Fruit fly (Drosophila melanogaster): Measurements from ENCODE around the gene Slimp.

Slimp gene

dm6 chr3R:24148838-24149237, at the start of gene Slimp:
TSS of gene Slimp (minus strand) at chr3R:24148967.
- TF ChIP-seq CG8478 (optimal IDR thresholded peaks at IDR 0.05), result no peak
- no peak for TF ChIP-seq CTCF (optimal IDR thresholded peaks at IDR 0.05)

dm6 chr3R:24193373-24193879, 44.7 kb upstream of the Slimp start, which contains the start of the genes SMC6 and CG6204:
TSS of gene SMC6 (minus strand) at chr3R:24193423.
TSS of gene CG6204 (plus strand) at chr3R:24193832.
- TF ChIP-seq CTCF (optimal IDR thresholded peaks at IDR 0.05), result no peak
- TF ChIP-seq CG8478 (optimal IDR thresholded peaks at IDR 0.05), result no peak

- TF ChIP-seq CTCF (optimal IDR thresholded peaks at IDR 0.05), result no peak
- no peak for TF ChIP-seq CG8478 (optimal IDR thresholded peaks at IDR 0.05)
These were observed 39.9 kb upstream of the Slimp start, which contains the start of gene CG5515 for dm6 chr3R:24188619-24189018. TSS of gene CG5515 (minus strand) at chr3R:24188896.

- TF ChIP-seq CTCF (optimal IDR thresholded peaks at IDR 0.05) (no peak), CG8478 (optimal IDR thresholded peaks at IDR 0.05) (no peak)
These were observed 37.4 kb upstream of the Slimp start, which contains the start of gene mora for dm6 chr3R:24186188-24186587. TSS of gene mora (plus strand) at chr3R:24186359.

dm6 chr3R:24172379-24172778, 23.6 kb upstream of the Slimp start, which contains the start of gene CG13606:
TSS of gene CG13606 (plus strand) at chr3R:24172628.
- TF ChIP-seq CG8478 (optimal IDR thresholded peaks at IDR 0.05) (no peak), CTCF (optimal IDR thresholded peaks at IDR 0.05) (no peak)

DNA sequence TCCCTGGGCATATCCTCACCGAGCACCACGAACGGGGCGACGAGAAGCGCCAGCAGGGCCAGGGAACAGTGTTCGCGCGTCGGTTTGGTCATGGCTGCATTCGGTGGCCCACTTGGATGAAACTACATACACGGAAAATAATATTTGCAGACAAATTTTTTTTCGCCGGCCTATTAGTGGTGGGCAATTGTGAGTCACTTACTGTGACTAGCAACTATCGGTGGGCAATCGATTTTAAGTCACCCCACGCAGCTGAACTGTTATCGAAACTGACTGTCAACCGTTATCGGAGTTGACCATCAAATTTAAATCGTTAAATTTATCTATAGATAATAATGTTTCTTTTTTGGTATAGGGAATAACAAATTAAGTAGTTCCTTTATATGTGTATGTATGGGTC, 20.6 kb upstream of the Slimp start, which contains the start of gene CG5510:
TSS of gene CG5510 (minus strand) at position 201 of the 400 bp plus-strand sequence.
- TF ChIP-seq CG8478 (optimal IDR thresholded peaks at IDR 0.05) (no peak), CTCF (optimal IDR thresholded peaks at IDR 0.05) (peak in 1 of 2 experiments; percentile 14)

dm6 chr3R:24163556-24164022, 14.8 kb upstream of the Slimp start, which contains the start of gene Apc2:
TSS of gene Apc2 (plus strand) at chr3R:24163966.
- no peak for TF ChIP-seq CG8478 (optimal IDR thresholded peaks at IDR 0.05)
- TF ChIP-seq CTCF (optimal IDR thresholded peaks at IDR 0.05), result no peak

dm6 chr3R:24162774-24163555, 14.2 kb upstream of the Slimp start, which contains the start of gene mRpS24:
TSS of gene mRpS24 (minus strand) at chr3R:24163545.
- no peak for TF ChIP-seq CG8478 (optimal IDR thresholded peaks at IDR 0.05)
- TF ChIP-seq CTCF (optimal IDR thresholded peaks at IDR 0.05), result no peak

- no peak for TF ChIP-seq CTCF (optimal IDR thresholded peaks at IDR 0.05)
- TF ChIP-seq CG8478 (optimal IDR thresholded peaks at IDR 0.05), result no peak
These were observed 12.5 kb upstream of the Slimp start, which contains the start of the genes Myo95E and TBC1d7 for dm6 chr3R:24161173-24161811. TSS of gene Myo95E (minus strand) at chr3R:24161498. TSS of gene TBC1d7 (plus strand) at chr3R:24161727.

dm6 chr3R:24151924-24152809, 3.4 kb upstream of the Slimp start, which contains the start of the genes p38a and CG6178:
TSS of gene p38a (minus strand) at chr3R:24152321.
TSS of gene CG6178 (plus strand) at chr3R:24152347.
- no peak for TF ChIP-seq CG8478 (optimal IDR thresholded peaks at IDR 0.05)
- no peak for TF ChIP-seq CTCF (optimal IDR thresholded peaks at IDR 0.05)

- TF ChIP-seq CG8478 (optimal IDR thresholded peaks at IDR 0.05) (no peak), CTCF (optimal IDR thresholded peaks at IDR 0.05) (no peak)
These were observed 1.3 kb upstream of the Slimp start, which contains the start of gene p38c for dm6 chr3R:24150103-24150502. TSS of gene p38c (minus strand) at chr3R:24150203.

- TF ChIP-seq CG8478 (optimal IDR thresholded peaks at IDR 0.05), result no peak
- no peak for TF ChIP-seq CTCF (optimal IDR thresholded peaks at IDR 0.05)
These were observed 4.2 kb downstream of the Slimp start for dm6 chr3R:24144542-24144941.

DNA sequence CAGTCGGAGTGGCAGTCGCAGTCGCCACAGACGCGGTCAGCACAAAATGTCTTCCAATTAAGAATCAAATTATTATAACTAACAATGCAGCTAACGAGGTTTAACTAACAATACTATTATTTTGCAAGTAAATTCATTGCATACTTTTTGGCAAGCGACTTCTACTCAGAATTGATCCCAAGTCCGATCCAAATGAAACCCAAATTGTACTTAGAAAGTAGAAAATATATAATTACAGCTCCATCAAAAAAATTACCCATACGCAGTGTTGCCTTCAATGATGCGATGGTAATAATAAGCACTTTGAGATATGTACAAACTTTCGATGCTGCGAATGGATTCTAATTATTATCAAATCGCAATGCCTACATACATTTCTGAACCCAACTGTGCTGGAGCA, 5.0 kb downstream of the Slimp start:
- TF ChIP-seq CTCF (optimal IDR thresholded peaks at IDR 0.05) (no peak), CG8478 (optimal IDR thresholded peaks at IDR 0.05) (no peak)

dm6 chr3R:24143372-24143771, 5.4 kb downstream of the Slimp start:
- TF ChIP-seq CTCF (optimal IDR thresholded peaks at IDR 0.05) (no peak), CG8478 (optimal IDR thresholded peaks at IDR 0.05) (no peak)
